Fruit fly (Drosophila melanogaster): ENCODE measurements around the gene CG14262.
A peak's percentile ranks its signal among the peaks of the same experiment; 100 is the strongest.

Gene CG14262

dm6 chr3R:27282286-27282685 lies 17.1 kb upstream of the CG14262 start, which contains the start of gene mrt (continued):
- peak; percentile 15 for TF ChIP-seq CG10267 (tag; optimal IDR thresholded peaks at IDR 0.05)
- TF ChIP-seq CG13287 (GFP tag; IDR thresholded peaks at IDR 0.05; ENCODE audit: partially characterized antibody) = no peak
- TF ChIP-seq phol (tag; optimal IDR thresholded peaks at IDR 0.05) = peak; percentile 53
- TF ChIP-seq CG10565 (GFP tag; optimal IDR thresholded peaks at IDR 0.05) = no peak
- TF ChIP-seq zf30C (GFP tag; optimal IDR thresholded peaks at IDR 0.05) = no peak
- TF ChIP-seq CG15269 (tag; optimal IDR thresholded peaks at IDR 0.05) = peak; percentile 70
- peak; percentile 55 for TF ChIP-seq fu2 (GFP tag; optimal IDR thresholded peaks at IDR 0.05)
- peak; percentile 12 for TF ChIP-seq en (GFP tag; optimal IDR thresholded peaks at IDR 0.05)
- TF ChIP-seq HmgZ (tag; optimal IDR thresholded peaks at IDR 0.05) = peak; percentile 35
- TF ChIP-seq chinmo (GFP tag; IDR thresholded peaks at IDR 0.05; ENCODE audit: partially characterized antibody) = no peak
- TF ChIP-seq Dp (GFP tag; optimal IDR thresholded peaks at IDR 0.05) = no peak
- TF ChIP-seq CG6175 (GFP tag; IDR thresholded peaks at IDR 0.05) = no peak; the same call in 2 of the 3 replicates
- TF ChIP-seq odd (GFP tag; optimal IDR thresholded peaks at IDR 0.05) = no peak
- peak; percentile 14 for TF ChIP-seq CG4820 (GFP tag; optimal IDR thresholded peaks at IDR 0.05)
- TF ChIP-seq CG9932 (GFP tag; IDR thresholded peaks at IDR 0.05) = peak; percentile 78
- no peak for TF ChIP-seq CG10462 (GFP tag; optimal IDR thresholded peaks at IDR 0.05)
- TF ChIP-seq dm (GFP tag; optimal IDR thresholded peaks at IDR 0.05) = no peak
- TF ChIP-seq wek (GFP tag; optimal IDR thresholded peaks at IDR 0.05) = no peak
- peak; percentile 77 for TF ChIP-seq Dip3 (GFP tag; optimal IDR thresholded peaks at IDR 0.05)
- TF ChIP-seq CG16815 (GFP tag; optimal IDR thresholded peaks at IDR 0.05) = peak; percentile 52
- no peak for TF ChIP-seq dan (GFP tag; IDR thresholded peaks at IDR 0.05)
- TF ChIP-seq Mrtf (GFP tag; IDR thresholded peaks at IDR 0.05) = peak; percentile 19; the same call in 1 of the 3 replicates
- TF ChIP-seq mam (GFP tag; optimal IDR thresholded peaks at IDR 0.05) = peak; percentile 66
- peak; percentile 23 for TF ChIP-seq CG10979 (tag; optimal IDR thresholded peaks at IDR 0.05)
- TF ChIP-seq eve (GFP tag; optimal IDR thresholded peaks at IDR 0.05) = no peak
- no peak for TF ChIP-seq CG2199 (GFP tag; IDR thresholded peaks at IDR 0.05)
- TF ChIP-seq D19A (tag; optimal IDR thresholded peaks at IDR 0.05) = peak; percentile 30
- TF ChIP-seq CG30403 (GFP tag; optimal IDR thresholded peaks at IDR 0.05) = peak; percentile 70
- no peak for TF ChIP-seq chm (GFP tag; IDR thresholded peaks at IDR 0.05)
- TF ChIP-seq jing (GFP tag; optimal IDR thresholded peaks at IDR 0.05) = no peak
- TF ChIP-seq Hr78 (GFP tag; optimal IDR thresholded peaks at IDR 0.05) = no peak
- TF ChIP-seq CG11456 (GFP tag; IDR thresholded peaks at IDR 0.05) = 0 out of 3 replicates have a peak, but pooled peaks have one; percentile 50
- TF ChIP-seq rib (GFP tag; IDR thresholded peaks at IDR 0.05) = 0 out of 2 replicates have a peak, but pooled peaks have one; percentile 9
- no peak for TF ChIP-seq Doc2 (GFP tag; IDR thresholded peaks at IDR 0.05)
- TF ChIP-seq esg (GFP tag; conservative IDR thresholded peaks at IDR 0.05) = peak; percentile 38
- TF ChIP-seq Opbp (GFP tag; IDR thresholded peaks at IDR 0.05; ENCODE audit: partially characterized antibody) = no peak
- TF ChIP-seq sr (GFP tag; IDR thresholded peaks at IDR 0.05) = no peak
- TF ChIP-seq dpn (GFP tag; optimal IDR thresholded peaks at IDR 0.05) = peak; percentile 48 to 49
- peak; percentile 68 for TF ChIP-seq lab (GFP tag; optimal IDR thresholded peaks at IDR 0.05)
- TF ChIP-seq Fer1 (GFP tag; optimal IDR thresholded peaks at IDR 0.05) = peak; percentile 46
- TF ChIP-seq luna (GFP tag; optimal IDR thresholded peaks at IDR 0.05) = no peak
- peak; percentile 18 for TF ChIP-seq jumu (GFP tag; optimal IDR thresholded peaks at IDR 0.05)
- no peak for TF ChIP-seq Doc3 (GFP tag; IDR thresholded peaks at IDR 0.05; ENCODE audit: partially characterized antibody)
- peak; percentile 90 for TF ChIP-seq grau (tag; optimal IDR thresholded peaks at IDR 0.05)
- TF ChIP-seq bbx (GFP tag; IDR thresholded peaks at IDR 0.05; ENCODE audit: partially characterized antibody) = no peak
- 0 out of 2 replicates have a peak, but pooled peaks have one; percentile 10 for TF ChIP-seq HLH3B (GFP tag; IDR thresholded peaks at IDR 0.05)
- no peak for TF ChIP-seq CG6854 (GFP tag; optimal IDR thresholded peaks at IDR 0.05)
- peak; percentile 46 for TF ChIP-seq CG3847 (GFP tag; IDR thresholded peaks at IDR 0.05)
- peak; percentile 55 for TF ChIP-seq CG7786 (GFP tag; optimal IDR thresholded peaks at IDR 0.05)
- peak; percentile 59 for TF ChIP-seq oc (tag; optimal IDR thresholded peaks at IDR 0.05)
- TF ChIP-seq knrl (GFP tag; IDR thresholded peaks at IDR 0.05; ENCODE audit: partially characterized antibody) = no peak
